Worm (Caenorhabditis elegans) whole organism, mixed stage, embryonic: ENCODE results near the gene hil-2.

ENCODE experiments used
- bed-3 ChIP-seq: fragments of 200-800 bp; sonication (Bioruptor generic); optimal IDR thresholded peaks from 3 replicates; lab custom pipeline; 2018; ENCODE audit warnings: mild to moderate bottlenecking, missing genetic modification characterization, moderate library complexity, missing compliant biosample characterization
- ceh-39 ChIP-seq: fragments of 150-350 bp; optimal IDR thresholded peaks from 2 replicates; lab custom pipeline; 2014; ENCODE audit warnings: missing biosample characterization, missing genetic modification characterization
- ceh-43 ChIP-seq: fragments of 200-800 bp; sonication (Bioruptor generic); optimal IDR thresholded peaks from 2 replicates; lab custom pipeline; 2018; ENCODE audit warnings: mild to moderate bottlenecking, missing genetic modification characterization, moderate library complexity, missing compliant biosample characterization
- ceh-83 ChIP-seq: fragments of 200-800 bp; sonication (Bioruptor generic); optimal IDR thresholded peaks from 2 replicates; lab custom pipeline; 2018; ENCODE audit warnings: mild to moderate bottlenecking, missing genetic modification characterization, missing compliant biosample characterization
- ces-1 ChIP-seq: fragments of 150-350 bp; optimal IDR thresholded peaks from 2 replicates; lab custom pipeline; 2014; ENCODE audit warnings: missing biosample characterization, missing genetic modification reagents, missing genetic modification characterization
- cnd-1 ChIP-seq: fragments of 200-800 bp; sonication (Bioruptor generic); optimal IDR thresholded peaks from 2 replicates; lab custom pipeline; 2018; ENCODE audit warnings: mild to moderate bottlenecking, missing genetic modification characterization, missing compliant biosample characterization
- drap-1 ChIP-seq: fragments of 200-800 bp; sonication (Bioruptor generic); optimal IDR thresholded peaks from 3 replicates; lab custom pipeline; 2018; ENCODE audit warnings: mild to moderate bottlenecking, missing genetic modification characterization, missing compliant biosample characterization
- elt-1 ChIP-seq: sonication (generic microtip); optimal IDR thresholded peaks from 2 replicates; lab custom pipeline; 2017; ENCODE audit warnings: missing genetic modification characterization, mild to moderate bottlenecking, missing compliant biosample characterization, antibody characterized with exemption, moderate library complexity, borderline replicate concordance; ENCODE audit not compliant: insufficient read depth
- elt-3 ChIP-seq: fragments of 150-350 bp; optimal IDR thresholded peaks from 2 replicates; lab custom pipeline; 2014; ENCODE audit warnings: missing biosample characterization, missing genetic modification characterization
- ham-2 ChIP-seq: fragments of 200-800 bp; sonication (Bioruptor generic); optimal IDR thresholded peaks from 2 replicates; lab custom pipeline; 2018; ENCODE audit warnings: mild to moderate bottlenecking, missing genetic modification characterization, missing compliant biosample characterization
- hlh-1 ChIP-seq: fragments of 150-350 bp; optimal IDR thresholded peaks from 2 replicates; lab custom pipeline; 2014; ENCODE audit warnings: missing biosample characterization, missing genetic modification reagents, missing genetic modification characterization
- lin-13 ChIP-seq: fragments of 150-350 bp; optimal IDR thresholded peaks from 2 replicates; lab custom pipeline; 2014; ENCODE audit warnings: missing biosample characterization, missing genetic modification characterization
- lin-32 ChIP-seq: fragments of 200-800 bp; sonication (Bioruptor generic); optimal IDR thresholded peaks from 2 replicates; lab custom pipeline; 2018; ENCODE audit warnings: mild to moderate bottlenecking, missing genetic modification characterization, missing compliant biosample characterization
- lsy-2 ChIP-seq: fragments of 150-350 bp; optimal IDR thresholded peaks from 2 replicates; lab custom pipeline; 2014; ENCODE audit warnings: missing biosample characterization, missing genetic modification characterization
- mep-1 ChIP-seq: fragments of 150-350 bp; optimal IDR thresholded peaks from 2 replicates; lab custom pipeline; 2017; ENCODE audit warnings: missing biosample characterization, missing genetic modification reagents, missing genetic modification characterization, inconsistent platforms
- mls-2 ChIP-seq: sonication (generic microtip); optimal IDR thresholded peaks from 2 replicates; lab custom pipeline; 2016; ENCODE audit warnings: mild to moderate bottlenecking, missing genetic modification characterization, moderate library complexity, missing compliant biosample characterization
- nhr-12 ChIP-seq: fragments of 150-350 bp; optimal IDR thresholded peaks from 2 replicates; lab custom pipeline; 2014; ENCODE audit warnings: missing biosample characterization, missing genetic modification characterization
- nhr-2 ChIP-seq: fragments of 150-350 bp; optimal IDR thresholded peaks from 2 replicates; lab custom pipeline; 2014; ENCODE audit warnings: missing biosample characterization, missing genetic modification characterization
- nhr-237 ChIP-seq: fragments of 150-350 bp; optimal IDR thresholded peaks from 2 replicates; lab custom pipeline; 2014; ENCODE audit warnings: missing biosample characterization, missing genetic modification characterization
- nhr-28 ChIP-seq: fragments of 150-350 bp; optimal IDR thresholded peaks from 2 replicates; lab custom pipeline; 2014; ENCODE audit warnings: missing biosample characterization, missing genetic modification characterization
- pha-4 ChIP-seq: fragments of 150-350 bp; optimal IDR thresholded peaks from 2 replicates; lab custom pipeline; 2018; ENCODE audit warnings: missing biosample characterization, missing genetic modification reagents, missing genetic modification characterization
- sem-2 ChIP-seq: fragments of 200-800 bp; sonication (Bioruptor generic); optimal IDR thresholded peaks from 2 replicates; lab custom pipeline; 2018; ENCODE audit warnings: mild to moderate bottlenecking, missing genetic modification characterization, missing compliant biosample characterization
- snpc-4 ChIP-seq: fragments of 150-350 bp; optimal IDR thresholded peaks from 2 replicates; lab custom pipeline; 2014; ENCODE audit warnings: missing biosample characterization, missing genetic modification characterization
- sptf-1 ChIP-seq: sonication (generic microtip); optimal IDR thresholded peaks from 2 replicates; lab custom pipeline; 2017; ENCODE audit warnings: mild to moderate bottlenecking, missing genetic modification characterization, moderate library complexity, missing compliant biosample characterization
- tbx-8 ChIP-seq: fragments of 200-800 bp; sonication (Bioruptor generic); optimal IDR thresholded peaks from 2 replicates; lab custom pipeline; 2018; ENCODE audit warnings: mild to moderate bottlenecking, missing genetic modification characterization, moderate library complexity, missing compliant biosample characterization
- unc-120 ChIP-seq: sonication (generic microtip); optimal IDR thresholded peaks from 2 replicates; lab custom pipeline; 2017; ENCODE audit warnings: missing genetic modification characterization, missing compliant biosample characterization; ENCODE audit not compliant: poor library complexity, severe bottlenecking
- unc-39 ChIP-seq: fragments of 150-350 bp; optimal IDR thresholded peaks from 2 replicates; lab custom pipeline; 2014; ENCODE audit warnings: missing biosample characterization, missing genetic modification characterization
- zip-8 ChIP-seq: fragments of 150-350 bp; optimal IDR thresholded peaks from 2 replicates; lab custom pipeline; 2014; ENCODE audit warnings: missing biosample characterization, missing genetic modification characterization
- ztf-11 ChIP-seq: fragments of 150-350 bp; optimal IDR thresholded peaks from 2 replicates; lab custom pipeline; 2014; ENCODE audit warnings: missing biosample characterization, missing genetic modification characterization

The hil-2 gene

ce11 chrIV:6263244-6263643 is 30.8 kb upstream of the hil-2 start, which contains the start of gene srv-28:
TSS of gene srv-28 (minus strand) at chrIV:6263344.
- TF ChIP-seq tbx-8 (GFP tag; lab: Kevin White, UChicago) (no peak), elt-1 (tag; lab: Kevin White, UChicago) (no peak), elt-3 (tag; lab: Kevin White, UChicago) (no peak), nhr-237 (tag; lab: Kevin White, UChicago) (no peak), bed-3 (GFP tag; lab: Kevin White, UChicago) (no peak), sptf-1 (tag; lab: Kevin White, UChicago) (no peak), nhr-12 (tag; lab: Kevin White, UChicago) (no peak), pha-4 (tag; lab: Kevin White, UChicago) (no peak), unc-39 (tag; lab: Kevin White, UChicago) (no peak)

- TF ChIP-seq unc-120 (tag; lab: Kevin White, UChicago) (no peak), nhr-12 (tag; lab: Kevin White, UChicago) (no peak), unc-39 (tag; lab: Kevin White, UChicago) (no peak), elt-1 (tag; lab: Kevin White, UChicago) (no peak), cnd-1 (tag; lab: Kevin White, UChicago) (no peak), sptf-1 (tag; lab: Kevin White, UChicago) (no peak), zip-8 (tag; lab: Kevin White, UChicago) (no peak), hlh-1 (tag; lab: Kevin White, UChicago) (no peak), ceh-43 (no peak), mls-2 (no peak), ztf-11 (no peak), sem-2 (GFP tag; lab: Kevin White, UChicago) (no peak), mep-1 (tag; lab: Kevin White, UChicago) (no peak)
- TF ChIP-seq, all 35 proteins: peak for 0
Measured at ce11 chrIV:6266499-6266898, 27.5 kb upstream of the hil-2 start, which contains the start of gene srv-29. TSS of gene srv-29 (minus strand) at chrIV:6266599.

- TF ChIP-seq snpc-4 (tag; lab: Kevin White, UChicago) (no peak), ces-1 (no peak)
Measured at ce11 chrIV:6269346-6269745, 24.7 kb upstream of the hil-2 start, which contains the start of gene srv-30. TSS of gene srv-30 (minus strand) at chrIV:6269446.

- no peak for TF ChIP-seq elt-3 (tag; lab: Kevin White, UChicago)
- TF ChIP-seq lsy-2 (tag; lab: Kevin White, UChicago): no peak
- no peak for TF ChIP-seq ceh-39
- TF ChIP-seq ceh-83 (GFP tag; lab: Kevin White, UChicago): no peak
- TF ChIP-seq bed-3 (GFP tag; lab: Kevin White, UChicago): no peak
- no peak for TF ChIP-seq nhr-2 (tag; lab: Kevin White, UChicago)
- no peak for TF ChIP-seq drap-1 (GFP tag; lab: Kevin White, UChicago)
- no peak for TF ChIP-seq nhr-12 (tag; lab: Kevin White, UChicago)
- TF ChIP-seq elt-1 (tag; lab: Kevin White, UChicago): no peak
- no peak for TF ChIP-seq ham-2
- TF ChIP-seq zip-8 (tag; lab: Kevin White, UChicago): no peak
- no peak for TF ChIP-seq lin-13
- TF ChIP-seq nhr-28 (tag; lab: Kevin White, UChicago): no peak
- no peak for TF ChIP-seq tbx-8 (GFP tag; lab: Kevin White, UChicago)
- no peak for TF ChIP-seq unc-39 (tag; lab: Kevin White, UChicago)
- TF ChIP-seq sptf-1 (tag; lab: Kevin White, UChicago): no peak
Measured at ce11 chrIV:6271923-6272322, 22.1 kb upstream of the hil-2 start, which contains the start of gene srv-31. TSS of gene srv-31 (minus strand) at chrIV:6272023.

ce11 chrIV:6275671-6276209 is 18.3 kb upstream of the hil-2 start, which contains the start of the genes aat-4 and T13A10.1:
TSS of gene aat-4 (minus strand) at chrIV:6275721.
TSS of gene T13A10.1 (plus strand) at chrIV:6276081.
- TF ChIP-seq pha-4 (tag; lab: Kevin White, UChicago): no peak
- TF ChIP-seq unc-39 (tag; lab: Kevin White, UChicago): no peak
- no peak for TF ChIP-seq unc-120 (tag; lab: Kevin White, UChicago)
- no peak for TF ChIP-seq ces-1
- no peak for TF ChIP-seq ceh-43
- no peak for TF ChIP-seq sem-2 (GFP tag; lab: Kevin White, UChicago)
- no peak for TF ChIP-seq nhr-12 (tag; lab: Kevin White, UChicago)
- TF ChIP-seq snpc-4 (tag; lab: Kevin White, UChicago): no peak
- no peak for TF ChIP-seq tbx-8 (GFP tag; lab: Kevin White, UChicago)
- TF ChIP-seq ceh-83 (GFP tag; lab: Kevin White, UChicago): no peak
- no peak for TF ChIP-seq hlh-1 (tag; lab: Kevin White, UChicago)
- TF ChIP-seq lin-32: no peak
- no peak for TF ChIP-seq mep-1 (tag; lab: Kevin White, UChicago)
- TF ChIP-seq, all 35 proteins: peak for 0
